Fruit fly (Drosophila melanogaster): ENCODE data around the gene Msr-110.

The Msr-110 gene

DNA sequence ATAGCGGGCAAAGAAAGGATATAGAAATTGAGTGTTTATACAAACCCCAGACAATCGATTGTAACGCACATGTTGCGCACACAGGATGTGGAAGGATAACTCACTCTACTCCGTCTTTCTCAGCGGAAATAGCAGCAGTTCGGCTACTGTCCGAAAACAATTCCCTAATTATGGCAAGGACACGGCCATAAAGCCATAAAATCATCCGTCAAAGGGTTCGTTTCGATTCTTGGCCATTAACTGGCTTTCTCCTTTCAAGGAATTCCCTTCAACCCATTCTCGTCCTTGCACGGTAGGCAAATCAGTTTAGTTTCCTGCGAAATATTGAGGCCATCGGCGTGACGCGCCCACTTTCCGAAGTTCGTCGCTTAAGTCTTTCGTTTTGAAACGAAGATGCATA lies 44.4 kb upstream of the Msr-110 start:
- TF ChIP-seq fd96Ca (GFP tag; IDR thresholded peaks at IDR 0.05) (no peak), Pif1B (GFP tag; optimal IDR thresholded peaks at IDR 0.05) (no peak), D1 (tag; optimal IDR thresholded peaks at IDR 0.05) (no peak), CG8159 (tag; optimal IDR thresholded peaks at IDR 0.05) (no peak), CG32121 (GFP tag; IDR thresholded peaks at IDR 0.05) (no peak), CG9948 (tag; optimal IDR thresholded peaks at IDR 0.05) (no peak), Ets98B (GFP tag; IDR thresholded peaks at IDR 0.05) (no peak), CG13204 (GFP tag; optimal IDR thresholded peaks at IDR 0.05) (no peak), CG15710 (tag; optimal IDR thresholded peaks at IDR 0.05) (no peak), CG14655 (GFP tag; optimal IDR thresholded peaks at IDR 0.05) (no peak), Pif1A (GFP tag; optimal IDR thresholded peaks at IDR 0.05) (no peak), Snoo (tag; optimal IDR thresholded peaks at IDR 0.05) (no peak), CG8301 (tag; optimal IDR thresholded peaks at IDR 0.05) (no peak), CG12605 (GFP tag; IDR thresholded peaks at IDR 0.05) (no peak), CG34367 (tag; optimal IDR thresholded peaks at IDR 0.05) (no peak)

DNA sequence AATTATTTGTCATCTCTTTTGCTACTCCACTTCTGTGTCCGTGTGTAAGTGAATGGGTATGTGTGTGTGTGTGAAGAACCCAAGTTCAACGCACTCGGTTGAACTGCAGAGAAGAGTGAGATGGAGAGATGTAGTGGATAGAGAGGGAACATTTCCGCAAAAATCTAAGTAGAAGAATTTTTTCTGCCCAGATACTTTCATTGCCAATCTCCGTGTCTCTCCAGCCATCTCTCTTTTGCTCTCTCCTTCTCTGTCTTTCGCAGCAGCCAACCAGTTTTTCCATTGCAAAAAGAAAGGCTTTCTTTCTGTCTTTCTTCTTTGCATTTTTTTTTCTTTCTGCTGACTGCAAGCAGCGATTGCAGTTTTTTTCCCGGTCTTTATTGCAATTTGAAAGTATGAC lies 41.5 kb upstream of the Msr-110 start:
- peak; percentile 1 for TF ChIP-seq CG14655 (GFP tag; optimal IDR thresholded peaks at IDR 0.05)
- no peak for TF ChIP-seq CG17806 (tag; optimal IDR thresholded peaks at IDR 0.05)
- TF ChIP-seq CG4496 (GFP tag; IDR thresholded peaks at IDR 0.05), result 0 out of 3 replicates have a peak, but pooled peaks have one; percentile 27
- TF ChIP-seq CG8301 (tag; optimal IDR thresholded peaks at IDR 0.05), result peak; percentile 7
- no peak for TF ChIP-seq CG13204 (GFP tag; optimal IDR thresholded peaks at IDR 0.05)

DNA sequence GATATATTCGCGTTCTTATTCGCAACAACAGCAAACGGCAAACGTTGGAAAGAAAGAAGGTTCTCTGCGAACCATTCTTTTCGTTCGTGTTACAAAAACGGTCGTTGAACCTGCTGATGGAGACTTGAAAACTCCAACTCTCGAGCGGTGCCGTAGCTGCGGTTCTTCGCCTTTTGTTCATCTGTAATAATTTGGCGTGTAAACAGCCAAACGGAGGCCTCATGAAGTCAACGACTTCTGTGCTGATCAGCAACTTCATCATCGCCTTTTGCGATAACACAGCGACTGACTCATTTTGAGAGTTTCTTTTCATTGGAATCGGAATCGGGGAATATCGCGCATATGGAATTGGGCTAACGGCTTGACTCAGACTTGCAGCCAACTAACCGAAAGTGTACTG lies 40.2 kb upstream of the Msr-110 start:
- TF ChIP-seq CG8159 (tag; optimal IDR thresholded peaks at IDR 0.05) (no peak), gl (tag; optimal IDR thresholded peaks at IDR 0.05) (no peak)

DNA sequence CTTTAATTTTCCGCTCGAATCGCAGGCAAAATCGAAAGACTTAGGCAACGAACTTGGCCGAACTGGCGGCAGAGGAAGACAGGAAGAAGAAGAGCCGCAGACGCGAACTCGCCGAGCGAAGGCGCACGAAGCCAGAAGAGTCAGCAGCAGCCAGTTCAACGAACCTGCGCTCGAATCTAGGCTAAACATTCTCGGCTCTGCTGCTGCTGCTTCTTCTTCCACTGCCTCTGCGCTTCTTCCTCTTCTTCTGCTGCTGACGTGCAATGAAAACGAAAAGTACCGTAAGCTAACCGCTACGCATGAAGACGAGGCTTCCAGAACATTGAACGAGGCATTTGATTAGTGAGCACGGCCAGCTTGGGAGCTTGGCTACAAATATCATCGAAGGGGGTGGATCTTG lies 39.3 kb upstream of the Msr-110 start:
- TF ChIP-seq CG10348 (GFP tag; IDR thresholded peaks at IDR 0.05), result no peak
- TF ChIP-seq fd96Ca (GFP tag; IDR thresholded peaks at IDR 0.05), result no peak
- TF ChIP-seq EcR (GFP tag; optimal IDR thresholded peaks at IDR 0.05), result peak; percentile 88
- TF ChIP-seq CG4496 (GFP tag; IDR thresholded peaks at IDR 0.05), result 0 out of 3 replicates have a peak, but pooled peaks have one; percentile 24

DNA sequence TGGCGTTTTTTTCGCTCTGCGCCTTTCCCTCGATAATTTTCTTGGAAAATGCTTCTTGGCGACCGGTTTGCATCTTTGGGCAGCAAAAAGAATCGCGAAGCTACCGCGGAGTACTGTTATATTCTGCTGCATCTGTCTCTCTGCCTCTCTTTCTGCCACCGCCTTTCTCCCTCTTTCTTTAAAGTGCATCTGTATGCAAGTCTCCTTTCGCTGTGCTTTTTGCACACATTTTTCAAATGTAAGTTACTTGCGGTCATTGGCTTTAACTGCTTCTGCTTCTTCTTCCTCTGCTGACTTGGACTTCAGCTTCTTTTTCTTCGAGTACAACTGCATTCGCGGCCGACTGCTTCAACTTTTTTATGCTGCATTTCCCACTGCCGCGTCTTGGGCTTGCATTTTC lies 38.6 kb upstream of the Msr-110 start:
- TF ChIP-seq CG14655 (GFP tag; optimal IDR thresholded peaks at IDR 0.05) (no peak), gl (tag; optimal IDR thresholded peaks at IDR 0.05) (no peak), D1 (tag; optimal IDR thresholded peaks at IDR 0.05) (no peak), CG15710 (tag; optimal IDR thresholded peaks at IDR 0.05) (no peak), CG10348 (GFP tag; IDR thresholded peaks at IDR 0.05) (no peak), CG17806 (tag; optimal IDR thresholded peaks at IDR 0.05) (no peak), CG12605 (GFP tag; IDR thresholded peaks at IDR 0.05) (no peak), CG8301 (tag; optimal IDR thresholded peaks at IDR 0.05) (no peak), rn (GFP tag; IDR thresholded peaks at IDR 0.05) (no peak), CG4496 (GFP tag; IDR thresholded peaks at IDR 0.05) (no peak), CG13204 (GFP tag; optimal IDR thresholded peaks at IDR 0.05) (no peak), EcR (GFP tag; optimal IDR thresholded peaks at IDR 0.05) (no peak), CG32121 (GFP tag; IDR thresholded peaks at IDR 0.05) (no peak), fd96Ca (GFP tag; IDR thresholded peaks at IDR 0.05) (no peak), CG9948 (tag; optimal IDR thresholded peaks at IDR 0.05) (no peak), CG8159 (tag; optimal IDR thresholded peaks at IDR 0.05) (no peak)

DNA sequence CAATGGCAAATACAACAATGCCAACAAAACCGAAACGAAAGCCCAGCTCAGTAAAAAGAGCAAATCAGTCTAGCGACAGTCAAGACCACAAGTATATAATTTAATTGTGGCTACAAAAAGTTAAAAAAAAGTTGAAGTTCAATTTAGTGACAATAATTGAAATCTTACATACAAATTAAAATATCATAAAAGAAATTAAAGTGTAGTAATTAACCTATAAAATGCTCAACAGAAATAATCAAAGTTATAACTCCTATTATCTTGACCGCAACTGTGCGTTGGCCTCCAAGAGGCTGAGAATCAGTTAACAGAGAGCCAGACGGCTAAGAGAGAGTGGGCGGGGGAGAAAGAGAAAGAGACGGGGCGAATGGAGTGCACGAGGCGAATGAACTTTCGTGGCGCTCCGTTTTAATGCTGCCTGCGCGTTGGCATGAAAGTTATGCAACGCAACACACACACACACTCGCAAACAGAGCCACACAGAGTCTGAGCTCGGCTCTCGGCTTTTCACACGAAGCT lies 34.6 kb upstream of the Msr-110 start:
- peak; percentile 75 for TF ChIP-seq CG15710 (tag; optimal IDR thresholded peaks at IDR 0.05)
- peak; percentile 82 for TF ChIP-seq CG9948 (tag; optimal IDR thresholded peaks at IDR 0.05)
- peak; percentile 93 for TF ChIP-seq CG4496 (GFP tag; IDR thresholded peaks at IDR 0.05)
- TF ChIP-seq CG10348 (GFP tag; IDR thresholded peaks at IDR 0.05), result 0 out of 2 replicates have a peak, but pooled peaks have one; percentile 34
- TF ChIP-seq EcR (GFP tag; optimal IDR thresholded peaks at IDR 0.05), result peak; percentile 97
- no peak for TF ChIP-seq CG13204 (GFP tag; optimal IDR thresholded peaks at IDR 0.05)
- peak; percentile 97 for TF ChIP-seq CG14655 (GFP tag; optimal IDR thresholded peaks at IDR 0.05)
- TF ChIP-seq Snoo (tag; optimal IDR thresholded peaks at IDR 0.05), result peak; percentile 93
- TF ChIP-seq fd96Ca (GFP tag; IDR thresholded peaks at IDR 0.05), result no peak; the same call in 2 of the 3 replicates
- peak; percentile 98 for TF ChIP-seq CG8301 (tag; optimal IDR thresholded peaks at IDR 0.05)
- peak; percentile 73 for TF ChIP-seq CG34367 (tag; optimal IDR thresholded peaks at IDR 0.05)
- peak; percentile 92 for TF ChIP-seq Ets98B (GFP tag; IDR thresholded peaks at IDR 0.05)
- peak; percentile 92 for TF ChIP-seq Pif1B (GFP tag; optimal IDR thresholded peaks at IDR 0.05)
- peak; percentile 87 for TF ChIP-seq CG8159 (tag; optimal IDR thresholded peaks at IDR 0.05)
- TF ChIP-seq D1 (tag; optimal IDR thresholded peaks at IDR 0.05), result peak; percentile 48
- TF ChIP-seq CG32121 (GFP tag; IDR thresholded peaks at IDR 0.05), result peak; percentile 91
- peak; percentile 86 for TF ChIP-seq CG17806 (tag; optimal IDR thresholded peaks at IDR 0.05)
- TF ChIP-seq rn (GFP tag; IDR thresholded peaks at IDR 0.05), result peak; percentile 73
- peak; percentile 92 for TF ChIP-seq Pif1A (GFP tag; optimal IDR thresholded peaks at IDR 0.05)
- TF ChIP-seq gl (tag; optimal IDR thresholded peaks at IDR 0.05), result no peak
- peak; percentile 93 for TF ChIP-seq CG12605 (GFP tag; IDR thresholded peaks at IDR 0.05)

DNA sequence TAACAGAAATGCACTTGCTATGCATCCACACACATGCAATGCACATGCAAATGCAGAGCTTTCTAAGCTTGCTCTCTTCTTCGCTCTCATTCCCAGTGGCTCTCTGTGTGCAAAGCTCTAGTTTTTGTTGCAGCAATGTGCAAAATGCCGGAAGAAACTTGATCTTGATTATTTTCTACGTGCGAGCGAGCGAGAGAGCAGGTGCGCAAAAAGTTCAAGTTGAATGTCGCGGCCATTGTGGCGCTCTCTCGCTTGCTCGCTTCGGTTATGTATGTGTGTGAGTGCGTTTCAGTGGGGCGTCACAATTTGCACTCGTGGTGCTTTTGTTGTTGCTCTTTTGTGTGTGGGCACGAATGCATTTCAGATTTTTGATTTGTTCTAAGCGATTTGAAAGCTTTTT lies 33.4 kb upstream of the Msr-110 start:
- no peak for TF ChIP-seq CG17806 (tag; optimal IDR thresholded peaks at IDR 0.05)
- peak; percentile 55 for TF ChIP-seq CG32121 (GFP tag; IDR thresholded peaks at IDR 0.05)
- TF ChIP-seq CG4496 (GFP tag; IDR thresholded peaks at IDR 0.05), result 0 out of 3 replicates have a peak, but pooled peaks have one; percentile 10
- TF ChIP-seq EcR (GFP tag; optimal IDR thresholded peaks at IDR 0.05), result peak; percentile 91
